Worm (Caenorhabditis elegans): ENCODE data around the gene dpl-1.

DNA sequence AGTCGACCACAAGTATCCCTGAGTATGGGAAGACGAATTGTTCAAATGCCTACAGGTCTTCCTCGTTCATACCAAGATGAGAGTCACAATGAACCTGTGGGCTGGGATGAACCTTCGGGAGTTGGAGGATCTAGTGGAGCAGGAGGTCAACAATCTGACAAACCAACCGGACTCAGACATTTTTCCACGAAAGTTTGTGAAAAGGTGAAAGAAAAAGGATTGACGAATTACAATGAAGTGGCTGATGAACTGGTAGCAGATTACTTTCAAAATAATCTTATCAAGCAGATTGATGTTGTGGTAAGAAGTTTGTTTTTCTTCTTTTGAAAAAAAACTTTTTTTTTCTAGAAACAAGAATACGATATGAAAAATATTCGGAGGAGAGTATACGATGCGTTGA lies 338 bp downstream of the dpl-1 start:
- TF ChIP-seq mab-5 (tag; optimal IDR thresholded peaks at IDR 0.05) (no peak), nhr-237 (tag; optimal IDR thresholded peaks at IDR 0.05) (no peak), mep-1 (tag; optimal IDR thresholded peaks at IDR 0.05) (no peak), elt-1 (tag; optimal IDR thresholded peaks at IDR 0.05; ENCODE audit: borderline replicate concordance, insufficient read depth) (no peak), elt-3 (tag; optimal IDR thresholded peaks at IDR 0.05) (no peak), unc-39 (tag; optimal IDR thresholded peaks at IDR 0.05) (no peak), nhr-2 (tag; optimal IDR thresholded peaks at IDR 0.05) (no peak), nhr-76 (tag; optimal IDR thresholded peaks at IDR 0.05) (no peak), pha-4 (tag; optimal IDR thresholded peaks at IDR 0.05) (no peak), lsy-2 (tag; optimal IDR thresholded peaks at IDR 0.05) (no peak)
